Fruit fly (Drosophila melanogaster) whole organism, embryonic: ENCODE data around the gene Polr2D.

Experiments used
- B-H2 ChIP-seq: fragments of 200-800 bp; sonication (Bioruptor generic); optimal IDR thresholded peaks from 2 replicates; lab custom pipeline; 2018; ENCODE audit warnings: missing biosample characterization, mild to moderate bottlenecking, missing genetic modification characterization
- CG1832 ChIP-seq: fragments of 200-800 bp; sonication (Bioruptor generic); optimal IDR thresholded peaks from 2 replicates; lab custom pipeline; 2017; ENCODE audit warnings: missing biosample characterization, mild to moderate bottlenecking, missing genetic modification characterization, inconsistent platforms
- CG34224 ChIP-seq: fragments of 200-800 bp; sonication (Bioruptor generic); IDR thresholded peaks from 3 replicates; pipeline ENCODE4 v1.3.6; 2022; ENCODE audit warnings: missing biosample characterization, missing genetic modification characterization; ENCODE audit not compliant: partially characterized antibody
- CG3726 ChIP-seq: fragments of 200-800 bp; sonication (Bioruptor generic); IDR thresholded peaks from 3 replicates; pipeline ENCODE4, ENCODE4 v1.3.6; 2022; ENCODE audit warnings: missing biosample characterization, missing genetic modification characterization
- CG3995 ChIP-seq: fragments of 200-800 bp; sonication (Bioruptor generic); optimal IDR thresholded peaks from 3 replicates; lab custom pipeline; 2016; ENCODE audit warnings: missing biosample characterization, missing genetic modification characterization
- HLH3B ChIP-seq: fragments of 200-800 bp; sonication (Bioruptor generic); IDR thresholded peaks from 2 replicates; pipeline ENCODE4 v1.3.6; 2022; ENCODE audit warnings: missing biosample characterization, missing genetic modification characterization
- Hmr ChIP-seq: fragments of 200-800 bp; sonication (Bioruptor generic); optimal IDR thresholded peaks from 3 replicates; lab custom pipeline; 2017; ENCODE audit warnings: mild to moderate bottlenecking, missing biosample characterization, missing genetic modification reagents, missing genetic modification characterization
- MBD-R2 ChIP-seq: fragments of 200-800 bp; sonication (Bioruptor generic); IDR thresholded peaks from 2 replicates; pipeline ENCODE4 v1.3.6; 2022; ENCODE audit warnings: missing biosample characterization, missing genetic modification characterization
- YL-1 ChIP-seq: fragments of 200-800 bp; sonication (Bioruptor generic); optimal IDR thresholded peaks from 3 replicates; lab custom pipeline; 2017; ENCODE audit warnings: missing biosample characterization, mild to moderate bottlenecking, missing genetic modification characterization
- btn ChIP-seq: fragments of 200-800 bp; sonication (Bioruptor generic); optimal IDR thresholded peaks from 2 replicates; lab custom pipeline; 2016; ENCODE audit warnings: missing biosample characterization, missing genetic modification characterization
- chm ChIP-seq: fragments of 200-800 bp; sonication (Bioruptor generic); IDR thresholded peaks from 2 replicates; pipeline ENCODE4 v1.3.6; 2022; ENCODE audit warnings: missing biosample characterization, missing genetic modification characterization
- gcm ChIP-seq: fragments of 200-800 bp; sonication (Bioruptor generic); optimal IDR thresholded peaks from 2 replicates; lab custom pipeline; 2019; ENCODE audit warnings: missing biosample characterization, mild to moderate bottlenecking, missing genetic modification characterization, moderate library complexity

DNA sequence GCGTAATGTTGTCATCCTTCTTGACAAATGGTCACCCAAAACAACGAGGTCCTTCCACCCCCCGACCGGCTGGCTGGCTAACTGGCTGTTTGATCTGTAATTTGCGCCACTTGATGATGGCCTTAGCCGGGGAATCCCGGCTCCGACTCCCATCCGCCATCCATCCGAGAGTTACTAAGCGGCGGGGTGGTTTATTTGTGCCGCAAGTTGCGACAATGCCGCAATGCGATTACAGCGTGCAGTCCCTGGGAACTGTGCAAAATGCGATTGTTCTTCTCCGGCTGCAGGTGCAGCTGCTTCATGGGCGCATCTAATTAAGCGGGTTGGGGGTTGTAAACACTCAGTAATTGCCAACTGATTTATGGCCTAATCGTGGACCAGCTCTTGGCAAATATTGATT is 4.7 kb upstream of the Polr2D start:
- TF ChIP-seq CG34224 (GFP tag; lab: Robert Waterston, UW) (no peak), gcm (GFP tag; lab: Kevin White, UChicago) (no peak), HLH3B (GFP tag; lab: Robert Waterston, UW) (no peak), Hmr (GFP tag; lab: Kevin White, UChicago) (no peak), CG1832 (GFP tag; lab: Kevin White, UChicago) (no peak), CG3995 (GFP tag; lab: Kevin White, UChicago) (no peak), chm (GFP tag; lab: Robert Waterston, UW) (no peak), CG3726 (GFP tag; lab: Robert Waterston, UW) (no peak), B-H2 (no peak), YL-1 (GFP tag; lab: Kevin White, UChicago) (no peak), btn (no peak), MBD-R2 (GFP tag; lab: Robert Waterston, UW) (no peak)
